Fruit fly (Drosophila melanogaster): ENCODE data around the gene fuss.

Gene fuss

dm6 chr4:979634-980474 lies 1.6 kb upstream of the fuss start (continued):
- TF ChIP-seq dac (GFP tag; optimal IDR thresholded peaks at IDR 0.05) = no peak
- no peak for TF ChIP-seq CG34406 (GFP tag; optimal IDR thresholded peaks at IDR 0.05)
- no peak for TF ChIP-seq CG32006 (GFP tag; optimal IDR thresholded peaks at IDR 0.05)
- no peak for TF ChIP-seq CG6163 (GFP tag; IDR thresholded peaks at IDR 0.05)

dm6 chr4:976569-976968 lies 1.7 kb downstream of the fuss start:
- no peak for TF ChIP-seq CG11294 (GFP tag; IDR thresholded peaks at IDR 0.05)
- no peak for TF ChIP-seq Hr4 (GFP tag; optimal IDR thresholded peaks at IDR 0.05)
- TF ChIP-seq CG31627 (GFP tag; optimal IDR thresholded peaks at IDR 0.05) = no peak
- no peak for TF ChIP-seq salr (GFP tag; optimal IDR thresholded peaks at IDR 0.05)
- no peak for TF ChIP-seq CG3919 (GFP tag; optimal IDR thresholded peaks at IDR 0.05)
- TF ChIP-seq achi (GFP tag; optimal IDR thresholded peaks at IDR 0.05) = no peak
- TF ChIP-seq cyc (GFP tag; optimal IDR thresholded peaks at IDR 0.05) = no peak
- no peak for TF ChIP-seq Gug (GFP tag; IDR thresholded peaks at IDR 0.05)
- no peak for TF ChIP-seq CG8119 (GFP tag; IDR thresholded peaks at IDR 0.05)
- TF ChIP-seq CG3032 (tag; optimal IDR thresholded peaks at IDR 0.05) = no peak
- no peak for TF ChIP-seq Sox15 (GFP tag; optimal IDR thresholded peaks at IDR 0.05)
- no peak for TF ChIP-seq topi (GFP tag; optimal IDR thresholded peaks at IDR 0.05)

dm6 chr4:974632-975031 lies 3.7 kb downstream of the fuss start:
- TF ChIP-seq ss (GFP tag; optimal IDR thresholded peaks at IDR 0.05) (no peak), CG34406 (GFP tag; optimal IDR thresholded peaks at IDR 0.05) (no peak), OdsH (GFP tag; optimal IDR thresholded peaks at IDR 0.05) (no peak), fkh (GFP tag; optimal IDR thresholded peaks at IDR 0.05) (no peak), CG4318 (GFP tag; optimal IDR thresholded peaks at IDR 0.05) (no peak), CG6792 (GFP tag; optimal IDR thresholded peaks at IDR 0.05) (no peak), fd85E (GFP tag; optimal IDR thresholded peaks at IDR 0.05) (no peak), pdm3 (GFP tag; optimal IDR thresholded peaks at IDR 0.05) (no peak), Hr4 (GFP tag; optimal IDR thresholded peaks at IDR 0.05) (no peak), svp (GFP tag) (no peak), eg (GFP tag; IDR thresholded peaks at IDR 0.05) (no peak), dac (GFP tag; optimal IDR thresholded peaks at IDR 0.05) (no peak), vri (GFP tag; optimal IDR thresholded peaks at IDR 0.05) (no peak), CG11294 (GFP tag; IDR thresholded peaks at IDR 0.05) (no peak)

dm6 chr4:971084-971483 lies 7.2 kb downstream of the fuss start:
- TF ChIP-seq salr (GFP tag; optimal IDR thresholded peaks at IDR 0.05) (no peak), Sox15 (GFP tag; optimal IDR thresholded peaks at IDR 0.05) (no peak), CG3919 (GFP tag; optimal IDR thresholded peaks at IDR 0.05) (no peak), topi (GFP tag; optimal IDR thresholded peaks at IDR 0.05) (no peak)

dm6 chr4:963717-964116 lies 14.6 kb downstream of the fuss start:
- TF ChIP-seq CG16779 (tag; optimal IDR thresholded peaks at IDR 0.05) (no peak), eg (GFP tag; IDR thresholded peaks at IDR 0.05) (no peak), Smox (GFP tag; optimal IDR thresholded peaks at IDR 0.05) (no peak), Ets21C (GFP tag; optimal IDR thresholded peaks at IDR 0.05) (no peak), acj6 (GFP tag; optimal IDR thresholded peaks at IDR 0.05) (no peak), CG8319 (GFP tag; optimal IDR thresholded peaks at IDR 0.05) (no peak), CG10631 (GFP tag; optimal IDR thresholded peaks at IDR 0.05) (no peak), esn (GFP tag; optimal IDR thresholded peaks at IDR 0.05) (no peak), Eip75B (GFP tag; optimal IDR thresholded peaks at IDR 0.05) (no peak), CG6808 (GFP tag; optimal IDR thresholded peaks at IDR 0.05) (no peak), Sox15 (GFP tag; optimal IDR thresholded peaks at IDR 0.05) (no peak), CG31627 (GFP tag; optimal IDR thresholded peaks at IDR 0.05) (no peak), lz (GFP tag; optimal IDR thresholded peaks at IDR 0.05) (no peak), salr (GFP tag; optimal IDR thresholded peaks at IDR 0.05) (no peak), vri (GFP tag; optimal IDR thresholded peaks at IDR 0.05) (no peak), Gug (GFP tag; IDR thresholded peaks at IDR 0.05) (no peak), Hr39 (GFP tag; optimal IDR thresholded peaks at IDR 0.05) (no peak), Ets96B (tag; optimal IDR thresholded peaks at IDR 0.05) (no peak)
